Fruit fly (Drosophila melanogaster) whole organism, wandering third instar larva: Measurements from ENCODE around the gene aay.

Experiments used
- CrebA ChIP-seq: fragments of 200-800 bp; sonication (Bioruptor generic); optimal IDR thresholded peaks from 2 replicates; lab custom pipeline; 2016; ENCODE audit warnings: missing biosample characterization, mild to moderate bottlenecking, missing genetic modification characterization, borderline replicate concordance
- Dfd ChIP-seq: fragments of >200 bp; optimal IDR thresholded peaks from 2 replicates; lab custom pipeline; 2017; ENCODE audit warnings: missing biosample characterization, missing genetic modification characterization
- Hr78 ChIP-seq: fragments of >200 bp; optimal IDR thresholded peaks from 2 replicates; lab custom pipeline; 2017; ENCODE audit warnings: missing biosample characterization, missing genetic modification characterization
- Hr83 ChIP-seq: fragments of 200-300 bp; sonication (Bioruptor generic); optimal IDR thresholded peaks from 2 replicates; lab custom pipeline; 2016; ENCODE audit warnings: missing biosample characterization, mild to moderate bottlenecking, missing genetic modification characterization, moderate library complexity; ENCODE audit not compliant: poor library complexity, severe bottlenecking
- Myc ChIP-seq: fragments of >200 bp; optimal IDR thresholded peaks from 2 replicates; lab custom pipeline; 2017
- OdsH ChIP-seq: fragments of 200-800 bp; sonication (Bioruptor generic); optimal IDR thresholded peaks from 2 replicates; lab custom pipeline; 2016; ENCODE audit warnings: missing biosample characterization, mild to moderate bottlenecking, missing genetic modification characterization
- Sp1 ChIP-seq: fragments of 200-800 bp; sonication (Bioruptor generic); optimal IDR thresholded peaks from 3 replicates; lab custom pipeline; 2019; ENCODE audit warnings: missing biosample characterization, mild to moderate bottlenecking, missing genetic modification characterization, moderate library complexity
- h ChIP-seq: fragments of 200-800 bp; sonication (Bioruptor generic); optimal IDR thresholded peaks from 3 replicates; lab custom pipeline; 2016; ENCODE audit warnings: missing biosample characterization, mild to moderate bottlenecking, missing genetic modification characterization
- lola ChIP-seq: fragments of >200 bp; optimal IDR thresholded peaks from 2 replicates; lab custom pipeline; 2017; ENCODE audit warnings: missing biosample characterization, missing genetic modification characterization
- psq ChIP-seq: fragments of 200-800 bp; sonication (Bioruptor generic); optimal IDR thresholded peaks from 3 replicates; lab custom pipeline; 2017; ENCODE audit warnings: missing biosample characterization, mild to moderate bottlenecking, missing genetic modification characterization, moderate library complexity
- tai ChIP-seq: sonication (Bioruptor generic); optimal IDR thresholded peaks from 2 replicates; lab custom pipeline; 2016; ENCODE audit warnings: missing biosample characterization, missing genetic modification characterization
- usp ChIP-seq: fragments of >200 bp; optimal IDR thresholded peaks from 2 replicates; lab custom pipeline; 2017; ENCODE audit warnings: missing biosample characterization, missing genetic modification characterization
- woc ChIP-seq: sonication (Bioruptor generic); optimal IDR thresholded peaks from 2 replicates; lab custom pipeline; 2016; ENCODE audit warnings: missing biosample characterization, mild to moderate bottlenecking, missing genetic modification characterization

dm6 chr3L:9452422-9452821 is 29.4 kb downstream of the aay start:
- no peak for TF ChIP-seq Myc (lab: Kevin White, UChicago)
- no peak for TF ChIP-seq lola (GFP tag; lab: Kevin White, UChicago)
- no peak for TF ChIP-seq Hr78 (GFP tag; lab: Kevin White, UChicago)
- no peak for TF ChIP-seq psq (GFP tag; lab: Kevin White, UChicago)
- TF ChIP-seq Hr83 (GFP tag; lab: Kevin White, UChicago) = no peak
- TF ChIP-seq h (GFP tag; lab: Kevin White, UChicago) = peak; percentile 17
- no peak for TF ChIP-seq Sp1 (GFP tag; lab: Kevin White, UChicago)
- TF ChIP-seq usp (GFP tag; lab: Kevin White, UChicago) = no peak
- no peak for TF ChIP-seq tai
- TF ChIP-seq CrebA (GFP tag; lab: Kevin White, UChicago) = no peak
- no peak for TF ChIP-seq woc (GFP tag; lab: Kevin White, UChicago)
- TF ChIP-seq Dfd = no peak
- TF ChIP-seq OdsH (GFP tag; lab: Kevin White, UChicago) = no peak
